Worm (Caenorhabditis elegans): ENCODE measurements around the gene T06D4.2.

The T06D4.2 gene

ce11 chrII:3395484-3395883 is 9.8 kb upstream of the T06D4.2 start, which contains the start of gene nep-20:
nep-20 (minus strand) TSS chrII:3395584.
- TF ChIP-seq nhr-76 (tag; optimal IDR thresholded peaks at IDR 0.05) = no peak
- TF ChIP-seq madf-9 (GFP tag; conservative IDR thresholded peaks at IDR 0.05) = no peak
- peak in 1 of 2 experiments; percentile 15 for TF ChIP-seq unc-62 (GFP tag; optimal IDR thresholded peaks at IDR 0.05 in 1 of 2)
- no peak for TF ChIP-seq unc-62 (tag; optimal IDR thresholded peaks at IDR 0.05)

ce11 chrII:3387503-3387902 is 1.8 kb upstream of the T06D4.2 start, which contains the start of gene T06D4.6:
T06D4.6 (minus strand) TSS chrII:3387603.
- TF ChIP-seq nhr-48 (tag; optimal IDR thresholded peaks at IDR 0.05) (no peak), daf-16 (GFP tag; optimal IDR thresholded peaks at IDR 0.05) (no peak), daf-16 (tag; optimal IDR thresholded peaks at IDR 0.05) (no peak), aha-1 (tag) (no peak), zip-11 (GFP tag; IDR thresholded peaks at IDR 0.05) (no peak), Y5F2A.4 (GFP tag; optimal IDR thresholded peaks at IDR 0.05) (no peak), dpl-1 (GFP tag; optimal IDR thresholded peaks at IDR 0.05) (no peak), unc-130 (GFP tag; optimal IDR thresholded peaks at IDR 0.05) (no peak), ZK337.2 (GFP tag; IDR thresholded peaks at IDR 0.05) (no peak), daf-19 (GFP tag; conservative IDR thresholded peaks at IDR 0.05) (no peak), arid-1 (GFP tag; conservative IDR thresholded peaks at IDR 0.05) (no peak), mxl-2 (GFP tag; conservative IDR thresholded peaks at IDR 0.05) (no peak), ztf-11 (tag; optimal IDR thresholded peaks at IDR 0.05) (no peak), lin-38 (GFP tag; IDR thresholded peaks at IDR 0.05) (no peak), dmd-6 (GFP tag; IDR thresholded peaks at IDR 0.05) (no peak), mdl-1 (tag; optimal IDR thresholded peaks at IDR 0.05) (no peak), hlh-11 (tag; optimal IDR thresholded peaks at IDR 0.05) (no peak)

ce11 chrII:3383116-3383515 is 2.6 kb downstream of the T06D4.2 start:
- peak in 1 of 2 experiments; percentile 95 for TF ChIP-seq unc-62 (GFP tag; optimal IDR thresholded peaks at IDR 0.05 in 1 of 2)
- no peak for TF ChIP-seq unc-62 (tag; optimal IDR thresholded peaks at IDR 0.05)
- no peak for TF ChIP-seq nhr-42 (GFP tag; IDR thresholded peaks at IDR 0.05)

ce11 chrII:3381510-3381909 is 4.2 kb downstream of the T06D4.2 start, which contains the start of gene T06D4.1:
T06D4.1 (plus strand) TSS chrII:3381830.
- TF ChIP-seq nhr-48 (tag; optimal IDR thresholded peaks at IDR 0.05) = no peak
- no peak for TF ChIP-seq ztf-7 (tag; optimal IDR thresholded peaks at IDR 0.05)
- TF ChIP-seq arid-1 (GFP tag; conservative IDR thresholded peaks at IDR 0.05) = no peak
- TF ChIP-seq nhr-25 (tag; optimal IDR thresholded peaks at IDR 0.05; ENCODE audit: borderline replicate concordance, insufficient read depth) = no peak
- TF ChIP-seq F44E2.7 (GFP tag; IDR thresholded peaks at IDR 0.05) = no peak
- TF ChIP-seq nhr-77 (tag; optimal IDR thresholded peaks at IDR 0.05) = no peak
- no peak for TF ChIP-seq gei-8 (GFP tag; optimal IDR thresholded peaks at IDR 0.05)
- TF ChIP-seq rbr-2 (tag; optimal IDR thresholded peaks at IDR 0.05) = no peak
- no peak for TF ChIP-seq ceh-44 (GFP tag; IDR thresholded peaks at IDR 0.05)
- no peak for TF ChIP-seq set-16 (GFP tag; IDR thresholded peaks at IDR 0.05)
- no peak for TF ChIP-seq zip-11 (GFP tag; IDR thresholded peaks at IDR 0.05)
- TF ChIP-seq hmg-1.1 (GFP tag; IDR thresholded peaks at IDR 0.05) = no peak
- TF ChIP-seq fos-1 (tag; optimal IDR thresholded peaks at IDR 0.05) = no peak
- TF ChIP-seq mep-1 (tag; optimal IDR thresholded peaks at IDR 0.05) = no peak
- no peak for TF ChIP-seq mxl-3 (GFP tag; optimal IDR thresholded peaks at IDR 0.05)

ce11 chrII:3378275-3378674 is 7.4 kb downstream of the T06D4.2 start, which contains the start of gene Y49F6C.2:
Y49F6C.2 (plus strand) TSS chrII:3378575.
- TF ChIP-seq unc-39 (tag; optimal IDR thresholded peaks at IDR 0.05) = no peak
- no peak for TF ChIP-seq nhr-77 (tag; optimal IDR thresholded peaks at IDR 0.05)
- TF ChIP-seq mdt-29 (GFP tag; IDR thresholded peaks at IDR 0.05) = no peak
- TF ChIP-seq sdz-12 (GFP tag; optimal IDR thresholded peaks at IDR 0.05) = no peak
- no peak for TF ChIP-seq nhr-76 (tag; optimal IDR thresholded peaks at IDR 0.05)
- no peak for TF ChIP-seq snpc-1.2 (GFP tag; IDR thresholded peaks at IDR 0.05)
- TF ChIP-seq vab-7 (GFP tag; IDR thresholded peaks at IDR 0.05) = no peak
- no peak for TF ChIP-seq hlh-30 (tag; optimal IDR thresholded peaks at IDR 0.05; ENCODE audit: insufficient read depth)
- TF ChIP-seq fos-1 (tag; optimal IDR thresholded peaks at IDR 0.05) = no peak
- no peak for TF ChIP-seq daf-19 (GFP tag; conservative IDR thresholded peaks at IDR 0.05)
- TF ChIP-seq ces-1 (GFP tag; optimal IDR thresholded peaks at IDR 0.05) = no peak
- no peak for TF ChIP-seq F10B5.3 (tag; optimal IDR thresholded peaks at IDR 0.05)

Measured in whole organism, L4 larva.